Worm (Caenorhabditis elegans) whole organism, mixed stage, embryonic: Measurements from ENCODE around the gene vit-2.

Experiments used
- ces-1 ChIP-seq: fragments of 150-350 bp; optimal IDR thresholded peaks from 2 replicates; lab custom pipeline; 2014; ENCODE audit warnings: missing biosample characterization, missing genetic modification reagents, missing genetic modification characterization
- elt-3 ChIP-seq: fragments of 150-350 bp; optimal IDR thresholded peaks from 2 replicates; lab custom pipeline; 2014; ENCODE audit warnings: missing biosample characterization, missing genetic modification characterization
- lin-32 ChIP-seq: fragments of 200-800 bp; sonication (Bioruptor generic); optimal IDR thresholded peaks from 2 replicates; lab custom pipeline; 2018; ENCODE audit warnings: mild to moderate bottlenecking, missing genetic modification characterization, missing compliant biosample characterization
- lsy-2 ChIP-seq: fragments of 150-350 bp; optimal IDR thresholded peaks from 2 replicates; lab custom pipeline; 2014; ENCODE audit warnings: missing biosample characterization, missing genetic modification characterization
- mls-2 ChIP-seq: sonication (generic microtip); optimal IDR thresholded peaks from 2 replicates; lab custom pipeline; 2016; ENCODE audit warnings: mild to moderate bottlenecking, missing genetic modification characterization, moderate library complexity, missing compliant biosample characterization
- nhr-12 ChIP-seq: fragments of 150-350 bp; optimal IDR thresholded peaks from 2 replicates; lab custom pipeline; 2014; ENCODE audit warnings: missing biosample characterization, missing genetic modification characterization
- nhr-28 ChIP-seq: fragments of 150-350 bp; optimal IDR thresholded peaks from 2 replicates; lab custom pipeline; 2014; ENCODE audit warnings: missing biosample characterization, missing genetic modification characterization
- pha-4 ChIP-seq: fragments of 150-350 bp; optimal IDR thresholded peaks from 2 replicates; lab custom pipeline; 2018; ENCODE audit warnings: missing biosample characterization, missing genetic modification reagents, missing genetic modification characterization
- snpc-4 ChIP-seq: fragments of 150-350 bp; optimal IDR thresholded peaks from 2 replicates; lab custom pipeline; 2014; ENCODE audit warnings: missing biosample characterization, missing genetic modification characterization
- sptf-1 ChIP-seq: sonication (generic microtip); optimal IDR thresholded peaks from 2 replicates; lab custom pipeline; 2017; ENCODE audit warnings: mild to moderate bottlenecking, missing genetic modification characterization, moderate library complexity, missing compliant biosample characterization
- tbx-8 ChIP-seq: fragments of 200-800 bp; sonication (Bioruptor generic); optimal IDR thresholded peaks from 2 replicates; lab custom pipeline; 2018; ENCODE audit warnings: mild to moderate bottlenecking, missing genetic modification characterization, moderate library complexity, missing compliant biosample characterization
- unc-39 ChIP-seq: fragments of 150-350 bp; optimal IDR thresholded peaks from 2 replicates; lab custom pipeline; 2014; ENCODE audit warnings: missing biosample characterization, missing genetic modification characterization
- ztf-11 ChIP-seq: fragments of 150-350 bp; optimal IDR thresholded peaks from 2 replicates; lab custom pipeline; 2014; ENCODE audit warnings: missing biosample characterization, missing genetic modification characterization

DNA sequence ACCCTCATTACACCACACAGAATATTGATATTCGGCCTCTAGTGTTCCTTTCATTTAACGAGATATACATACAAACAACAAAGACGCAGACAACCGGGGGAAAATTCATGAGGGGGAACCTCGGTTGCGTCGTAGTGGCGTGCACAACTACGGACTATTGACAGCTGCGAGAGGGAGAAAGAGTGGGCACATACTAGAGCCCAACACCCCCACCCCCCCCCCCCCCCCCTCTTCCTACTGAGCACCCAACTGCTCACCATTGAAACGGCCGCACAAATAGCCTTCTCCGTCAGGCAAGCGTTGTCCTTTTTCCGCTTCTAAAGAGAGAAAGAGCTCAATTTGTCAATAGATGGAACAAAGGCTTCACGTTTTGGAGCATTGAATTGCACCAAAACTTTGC is 39.3 kb downstream of the vit-2 start:
- TF ChIP-seq ztf-11 (tag; lab: Kevin White, UChicago) = no peak
- peak; percentile 73 for TF ChIP-seq ces-1 (GFP tag; lab: Kevin White, UChicago)
- TF ChIP-seq elt-3 = no peak
- TF ChIP-seq nhr-28 (tag; lab: Kevin White, UChicago) = no peak
- TF ChIP-seq lsy-2 (tag; lab: Kevin White, UChicago) = no peak
- no peak for TF ChIP-seq unc-39 (tag; lab: Kevin White, UChicago)
- TF ChIP-seq lin-32 (GFP tag; lab: Kevin White, UChicago) = peak; percentile 43
- TF ChIP-seq pha-4 (tag; lab: Kevin White, UChicago) = peak; percentile 32
- peak; percentile 69 for TF ChIP-seq sptf-1
- no peak for TF ChIP-seq snpc-4 (tag; lab: Kevin White, UChicago)
- no peak for TF ChIP-seq nhr-12 (tag; lab: Kevin White, UChicago)
- no peak for TF ChIP-seq tbx-8
- peak; percentile 82 for TF ChIP-seq mls-2 (tag; lab: Kevin White, UChicago)
